Worm (Caenorhabditis elegans): ENCODE measurements around the gene F29B9.11.

DNA sequence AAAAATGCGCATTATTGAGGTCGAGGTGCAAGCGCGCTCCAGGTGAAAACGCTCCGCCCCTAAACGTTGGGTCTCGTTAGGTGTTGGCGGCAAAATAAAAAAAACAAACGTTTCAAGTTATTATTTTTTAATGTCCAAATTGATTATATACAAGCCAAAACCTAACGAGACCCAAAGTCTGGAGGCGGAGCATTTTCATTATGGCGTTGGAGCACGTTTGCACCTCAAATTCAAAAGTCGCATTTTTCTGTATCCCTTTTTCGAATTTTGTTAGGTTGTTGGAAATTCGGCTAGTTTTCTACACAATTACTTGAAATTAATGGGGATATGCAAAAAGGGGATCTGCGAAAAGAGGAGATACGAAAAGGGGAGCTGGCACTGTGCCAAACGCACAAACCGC is 2.1 kb downstream of the F29B9.11 start, which contains the start of gene col-111:
- TF ChIP-seq flt-1 (GFP tag; IDR thresholded peaks at IDR 0.05) (no peak), T22C8.4 (GFP tag; IDR thresholded peaks at IDR 0.05) (no peak), med-1 (GFP tag; optimal IDR thresholded peaks at IDR 0.05; ENCODE audit: insufficient read depth) (no peak), ref-1 (GFP tag; conservative IDR thresholded peaks at IDR 0.05) (no peak)
